Worm (Caenorhabditis elegans): ENCODE results near the gene snai-1.

DNA sequence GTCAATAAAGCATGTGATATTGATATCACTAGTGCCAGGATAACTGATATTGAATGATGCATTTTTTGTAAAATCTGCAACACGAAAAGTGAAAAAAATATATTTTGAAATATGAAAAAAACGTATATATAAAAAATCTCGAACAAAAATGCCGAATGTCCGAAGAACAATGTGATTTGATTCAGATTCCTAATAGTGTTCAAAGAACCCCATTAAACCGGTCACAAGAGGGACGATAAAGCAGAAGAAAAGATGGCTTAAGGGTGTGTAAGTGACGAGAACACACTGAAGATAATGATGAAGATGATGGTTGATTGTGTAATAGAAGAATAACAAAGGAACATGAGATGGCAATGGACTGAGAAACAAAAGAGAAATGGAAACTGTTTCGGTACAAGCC lies 25.5 kb downstream of the snai-1 start, which contains the start of gene T21D12.14:
- TF ChIP-seq him-1 (tag; optimal IDR thresholded peaks at IDR 0.05) (no peak), dao-5 (tag; optimal IDR thresholded peaks at IDR 0.05) (no peak)
